Fruit fly (Drosophila melanogaster): Measurements from ENCODE around the gene Dtd.

- no peak for TF ChIP-seq EcR (GFP tag; optimal IDR thresholded peaks at IDR 0.05)
- TF ChIP-seq pan (optimal IDR thresholded peaks at IDR 0.05): no peak
- TF ChIP-seq CG8478 (optimal IDR thresholded peaks at IDR 0.05): no peak
- no peak for TF ChIP-seq Dll (optimal IDR thresholded peaks at IDR 0.05)
- TF ChIP-seq psq (optimal IDR thresholded peaks at IDR 0.05): no peak
- no peak for TF ChIP-seq usp (GFP tag; optimal IDR thresholded peaks at IDR 0.05)
Measured at dm6 chr3R:11454210-11454904, 24.5 kb downstream of the Dtd start.

Measured in whole organism.